Worm (Caenorhabditis elegans): ENCODE measurements around the gene F57C12.6.

F57C12.6 gene

ce11 chrX:553875-554274 lies at the start of gene F57C12.6:
TSS of gene F57C12.6 (minus strand) at chrX:553975.
- TF ChIP-seq ceh-43 (GFP tag; optimal IDR thresholded peaks at IDR 0.05): no peak
- no peak for TF ChIP-seq ceh-39 (tag; optimal IDR thresholded peaks at IDR 0.05)
- no peak for TF ChIP-seq lsy-2 (tag; optimal IDR thresholded peaks at IDR 0.05)
- no peak for TF ChIP-seq nhr-76 (tag; optimal IDR thresholded peaks at IDR 0.05)
- TF ChIP-seq mab-5 (tag; optimal IDR thresholded peaks at IDR 0.05): no peak

ce11 chrX:601860-602259 lies 48.1 kb upstream of the F57C12.6 start, which contains the start of gene F13C5.1:
TSS of gene F13C5.1 (plus strand) at chrX:602160.
- TF ChIP-seq mab-5 (tag; optimal IDR thresholded peaks at IDR 0.05) (no peak), sem-2 (GFP tag; optimal IDR thresholded peaks at IDR 0.05) (no peak), sptf-1 (tag; optimal IDR thresholded peaks at IDR 0.05) (no peak), flh-1 (GFP tag; optimal IDR thresholded peaks at IDR 0.05) (no peak), ces-1 (GFP tag; optimal IDR thresholded peaks at IDR 0.05) (no peak), mep-1 (tag; optimal IDR thresholded peaks at IDR 0.05) (no peak), lin-13 (tag; optimal IDR thresholded peaks at IDR 0.05) (no peak), M03D4.4 (tag; optimal IDR thresholded peaks at IDR 0.05) (no peak), cnd-1 (tag; optimal IDR thresholded peaks at IDR 0.05) (no peak), unc-62 (GFP tag; optimal IDR thresholded peaks at IDR 0.05) (no peak), ceh-43 (GFP tag; optimal IDR thresholded peaks at IDR 0.05) (no peak), nhr-2 (tag; optimal IDR thresholded peaks at IDR 0.05) (no peak), blmp-1 (tag; optimal IDR thresholded peaks at IDR 0.05) (no peak), ham-2 (GFP tag; optimal IDR thresholded peaks at IDR 0.05) (no peak)

ce11 chrX:601340-601757 lies 47.6 kb upstream of the F57C12.6 start:
- TF ChIP-seq sem-2 (GFP tag; optimal IDR thresholded peaks at IDR 0.05) (peak; percentile 22), nhr-2 (tag; optimal IDR thresholded peaks at IDR 0.05) (no peak), ceh-43 (GFP tag; optimal IDR thresholded peaks at IDR 0.05) (no peak), nhr-237 (tag; optimal IDR thresholded peaks at IDR 0.05) (no peak), unc-39 (tag; optimal IDR thresholded peaks at IDR 0.05) (no peak), mab-5 (tag; optimal IDR thresholded peaks at IDR 0.05) (no peak), elt-1 (tag; optimal IDR thresholded peaks at IDR 0.05; ENCODE audit: borderline replicate concordance, insufficient read depth) (no peak), M03D4.4 (tag; optimal IDR thresholded peaks at IDR 0.05) (no peak), unc-120 (tag; optimal IDR thresholded peaks at IDR 0.05; ENCODE audit: poor library complexity, severe bottlenecking) (peak; percentile 47), snpc-4 (tag; optimal IDR thresholded peaks at IDR 0.05) (no peak), ceh-83 (GFP tag; optimal IDR thresholded peaks at IDR 0.05) (no peak), sptf-1 (tag; optimal IDR thresholded peaks at IDR 0.05) (peak; percentile 77), bed-3 (GFP tag; optimal IDR thresholded peaks at IDR 0.05) (no peak), flh-1 (GFP tag; optimal IDR thresholded peaks at IDR 0.05) (no peak), unc-62 (GFP tag; optimal IDR thresholded peaks at IDR 0.05) (peak; percentile 12), lsy-2 (tag; optimal IDR thresholded peaks at IDR 0.05) (peak; percentile 0), ztf-11 (tag; optimal IDR thresholded peaks at IDR 0.05) (no peak), hlh-1 (tag; optimal IDR thresholded peaks at IDR 0.05) (no peak), mls-2 (tag; optimal IDR thresholded peaks at IDR 0.05) (peak; percentile 74), ces-1 (GFP tag; optimal IDR thresholded peaks at IDR 0.05) (peak; percentile 93), mep-1 (tag; optimal IDR thresholded peaks at IDR 0.05) (no peak), zip-8 (tag; optimal IDR thresholded peaks at IDR 0.05) (no peak), nhr-76 (tag; optimal IDR thresholded peaks at IDR 0.05) (no peak), tbx-8 (GFP tag; optimal IDR thresholded peaks at IDR 0.05) (no peak), cnd-1 (tag; optimal IDR thresholded peaks at IDR 0.05) (peak; percentile 39), nhr-28 (tag; optimal IDR thresholded peaks at IDR 0.05) (no peak), drap-1 (GFP tag; optimal IDR thresholded peaks at IDR 0.05) (peak; percentile 56), nhr-12 (tag; optimal IDR thresholded peaks at IDR 0.05) (no peak), ceh-39 (tag; optimal IDR thresholded peaks at IDR 0.05) (no peak), ham-2 (GFP tag; optimal IDR thresholded peaks at IDR 0.05) (no peak), lin-13 (tag; optimal IDR thresholded peaks at IDR 0.05) (peak; percentile 7), elt-3 (tag; optimal IDR thresholded peaks at IDR 0.05) (no peak), lin-32 (GFP tag; optimal IDR thresholded peaks at IDR 0.05) (no peak), pha-4 (tag; optimal IDR thresholded peaks at IDR 0.05) (no peak), blmp-1 (tag; optimal IDR thresholded peaks at IDR 0.05) (no peak)

ce11 chrX:600671-601070 lies 46.9 kb upstream of the F57C12.6 start:
- TF ChIP-seq flh-1 (GFP tag; optimal IDR thresholded peaks at IDR 0.05) (no peak), ztf-11 (tag; optimal IDR thresholded peaks at IDR 0.05) (no peak), ces-1 (GFP tag; optimal IDR thresholded peaks at IDR 0.05) (no peak)
